Worm (Caenorhabditis elegans) whole organism, L1 larva: Measurements from ENCODE around the gene nhr-281.

Source experiments
- F16B12.6 ChIP-seq: fragments of 150-350 bp; optimal IDR thresholded peaks from 2 replicates; lab custom pipeline; 2014; ENCODE audit warnings: missing biosample characterization, missing genetic modification characterization
- alr-1 ChIP-seq: fragments of 200-800 bp; sonication (Bioruptor generic); optimal IDR thresholded peaks from 2 replicates; lab custom pipeline; 2018; ENCODE audit warnings: borderline replicate concordance, mild to moderate bottlenecking, missing genetic modification characterization, missing compliant biosample characterization
- ama-1 ChIP-seq: fragments of 150-350 bp; optimal IDR thresholded peaks from 2 replicates; lab custom pipeline; 2014
- blmp-1 ChIP-seq: fragments of 150-350 bp; optimal IDR thresholded peaks from 2 replicates; lab custom pipeline; 2014; ENCODE audit warnings: missing biosample characterization, missing genetic modification characterization
- ceh-8 ChIP-seq: fragments of 200-800 bp; sonication (Bioruptor generic); optimal IDR thresholded peaks from 2 replicates; lab custom pipeline; 2018; ENCODE audit warnings: mild to moderate bottlenecking, missing genetic modification characterization, moderate library complexity, missing compliant biosample characterization
- ceh-82 ChIP-seq, 3 experiments: fragments of 150-350 bp in 1 of 3; sonication (generic microtip) in 2 of 3; optimal IDR thresholded peaks; 2 replicates each; lab custom pipeline; 2014 to 2017; ENCODE audit warnings: missing biosample characterization in 3 of 3, missing genetic modification characterization in 3 of 3
- ces-1 ChIP-seq: fragments of 150-350 bp; optimal IDR thresholded peaks from 2 replicates; lab custom pipeline; 2014; ENCODE audit warnings: missing biosample characterization, missing genetic modification reagents, missing genetic modification characterization
- dpl-1 ChIP-seq, 3 experiments: fragments of 150-350 bp in 2 of 3; sonication (generic microtip) in 1 of 3; optimal IDR thresholded peaks; 2 replicates each; lab custom pipeline; 2014 to 2017; ENCODE audit warnings: missing biosample characterization in 3 of 3, missing genetic modification characterization in 3 of 3, missing genetic modification reagents in 3 of 3
- efl-1 ChIP-seq, 4 experiments: fragments of 150-350 bp; optimal IDR thresholded peaks in 3 of 4; peaks in 1 of 4; 1 replicate in 1 of 4; 2 replicates in 3 of 4; lab custom pipeline; 2014; ENCODE audit warnings: missing biosample characterization in 2 of 4, missing genetic modification characterization in 2 of 4, missing genetic modification reagents in 2 of 4
- fkh-10 ChIP-seq: sonication (generic microtip); optimal IDR thresholded peaks from 2 replicates; lab custom pipeline; 2017; ENCODE audit warnings: missing biosample characterization, missing genetic modification reagents, missing genetic modification characterization
- fkh-4 ChIP-seq: sonication (generic microtip); optimal IDR thresholded peaks from 2 replicates; lab custom pipeline; 2016; ENCODE audit warnings: missing compliant biosample characterization, missing genetic modification characterization, borderline replicate concordance
- fkh-8 ChIP-seq: sonication (generic microtip); optimal IDR thresholded peaks from 2 replicates; lab custom pipeline; 2016; ENCODE audit warnings: mild to moderate bottlenecking, missing genetic modification characterization, missing compliant biosample characterization
- grh-1 ChIP-seq: fragments of 200-800 bp; sonication (Bioruptor generic); IDR thresholded peaks from 2 replicates; pipeline ENCODE4 v1.3.6; 2022; ENCODE audit warnings: missing genetic modification reagents, missing genetic modification characterization, missing compliant biosample characterization
- hlh-17 ChIP-seq: fragments of 200-800 bp; sonication (Bioruptor generic); optimal IDR thresholded peaks from 2 replicates; lab custom pipeline; 2018; ENCODE audit warnings: missing genetic modification characterization, mild to moderate bottlenecking, missing compliant biosample characterization, moderate library complexity, borderline replicate concordance
- hlh-4 ChIP-seq: sonication (generic microtip); optimal IDR thresholded peaks from 2 replicates; lab custom pipeline; 2016; ENCODE audit warnings: mild to moderate bottlenecking, missing genetic modification characterization, missing compliant biosample characterization
- hpl-2 ChIP-seq: fragments of 150-350 bp; optimal IDR thresholded peaks from 2 replicates; lab custom pipeline; 2014; ENCODE audit warnings: missing biosample characterization, missing genetic modification reagents, missing genetic modification characterization
- irx-1 ChIP-seq: sonication (generic microtip); optimal IDR thresholded peaks from 2 replicates; lab custom pipeline; 2016; ENCODE audit warnings: missing genetic modification characterization, missing compliant biosample characterization
- lin-13 ChIP-seq: fragments of 150-350 bp; optimal IDR thresholded peaks from 2 replicates; lab custom pipeline; 2014; ENCODE audit warnings: missing biosample characterization, missing genetic modification reagents, missing genetic modification characterization
- lin-14 ChIP-seq: fragments of 200-800 bp; sonication (Bioruptor generic); optimal IDR thresholded peaks from 2 replicates; lab custom pipeline; 2018; ENCODE audit warnings: mild to moderate bottlenecking, missing genetic modification characterization, moderate library complexity, missing compliant biosample characterization
- lin-35 ChIP-seq, 2 experiments: fragments of 150-350 bp; optimal IDR thresholded peaks; 2 replicates each; lab custom pipeline; 2014; ENCODE audit warnings: missing biosample characterization in 2 of 2, missing genetic modification characterization in 2 of 2, missing genetic modification reagents in 2 of 2
- mep-1 ChIP-seq: fragments of 150-350 bp; optimal IDR thresholded peaks from 2 replicates; lab custom pipeline; 2014; ENCODE audit warnings: missing biosample characterization, missing genetic modification characterization
- nhr-20 ChIP-seq: sonication (generic microtip); optimal IDR thresholded peaks from 2 replicates; lab custom pipeline; 2016; ENCODE audit warnings: mild to moderate bottlenecking, missing genetic modification characterization, missing compliant biosample characterization
- nhr-28 ChIP-seq: fragments of 150-350 bp; optimal IDR thresholded peaks from 2 replicates; lab custom pipeline; 2014; ENCODE audit warnings: missing biosample characterization, missing genetic modification characterization
- nhr-47 ChIP-seq: sonication (generic microtip); optimal IDR thresholded peaks from 2 replicates; lab custom pipeline; 2016; ENCODE audit warnings: mild to moderate bottlenecking, missing genetic modification characterization, moderate library complexity, missing compliant biosample characterization
- nhr-84 ChIP-seq: sonication (generic microtip); optimal IDR thresholded peaks from 2 replicates; lab custom pipeline; 2017; ENCODE audit warnings: missing biosample characterization, missing genetic modification characterization
- nhr-85 ChIP-seq: sonication (generic microtip); peaks from one replicate; lab custom pipeline; 2016; ENCODE audit warnings: missing genetic modification characterization, inconsistent platforms, missing compliant biosample characterization
- nhr-90 ChIP-seq: sonication (generic microtip); optimal IDR thresholded peaks from 2 replicates; lab custom pipeline; 2016; ENCODE audit warnings: mild to moderate bottlenecking, missing genetic modification characterization, missing compliant biosample characterization; ENCODE audit not compliant: poor library complexity
- pax-3 ChIP-seq: fragments of 200-800 bp; sonication (Bioruptor generic); optimal IDR thresholded peaks from 2 replicates; lab custom pipeline; 2018; ENCODE audit warnings: mild to moderate bottlenecking, missing genetic modification characterization, moderate library complexity, missing compliant biosample characterization
- rnt-1 ChIP-seq: sonication (generic microtip); optimal IDR thresholded peaks from 2 replicates; lab custom pipeline; 2016; ENCODE audit warnings: mild to moderate bottlenecking, missing genetic modification characterization, moderate library complexity, missing compliant biosample characterization
- skn-1 ChIP-seq: fragments of 150-350 bp; optimal IDR thresholded peaks from 2 replicates; lab custom pipeline; 2014; ENCODE audit warnings: missing biosample characterization, missing genetic modification characterization
- snpc-4 ChIP-seq: fragments of 150-350 bp; optimal IDR thresholded peaks from 2 replicates; lab custom pipeline; 2014; ENCODE audit warnings: missing biosample characterization, missing genetic modification characterization
- snu-23 ChIP-seq: sonication (generic microtip); optimal IDR thresholded peaks from 2 replicates; lab custom pipeline; 2016; ENCODE audit warnings: missing genetic modification characterization, missing compliant biosample characterization
- sptf-1 ChIP-seq: fragments of 150-350 bp; optimal IDR thresholded peaks from 2 replicates; lab custom pipeline; 2014; ENCODE audit warnings: missing biosample characterization, missing genetic modification characterization
- sup-37 ChIP-seq: fragments of 200-800 bp; sonication (Bioruptor generic); optimal IDR thresholded peaks from 2 replicates; lab custom pipeline; 2018; ENCODE audit warnings: mild to moderate bottlenecking, missing genetic modification characterization, missing compliant biosample characterization
- swsn-7 ChIP-seq: sonication (generic microtip); optimal IDR thresholded peaks from 2 replicates; lab custom pipeline; 2016; ENCODE audit warnings: missing genetic modification characterization, missing compliant biosample characterization
- tbx-2 ChIP-seq: sonication (generic microtip); optimal IDR thresholded peaks from 2 replicates; lab custom pipeline; 2016; ENCODE audit warnings: missing genetic modification characterization, missing compliant biosample characterization
- tlp-1 ChIP-seq: fragments of 150-350 bp; optimal IDR thresholded peaks from 2 replicates; lab custom pipeline; 2014; ENCODE audit warnings: missing biosample characterization, missing genetic modification characterization
- unc-130 ChIP-seq: fragments of 150-350 bp; optimal IDR thresholded peaks from 2 replicates; lab custom pipeline; 2017; ENCODE audit warnings: missing biosample characterization, missing genetic modification characterization, inconsistent platforms
- unc-62 ChIP-seq: fragments of 150-350 bp; optimal IDR thresholded peaks from 2 replicates; lab custom pipeline; 2014; ENCODE audit warnings: missing biosample characterization, missing genetic modification reagents, missing genetic modification characterization
- zag-1 ChIP-seq: fragments of 150-350 bp; optimal IDR thresholded peaks from 2 replicates; lab custom pipeline; 2014; ENCODE audit warnings: missing biosample characterization, missing genetic modification characterization
- zip-4 ChIP-seq: fragments of 200-800 bp; sonication (Bioruptor generic); optimal IDR thresholded peaks from 2 replicates; lab custom pipeline; 2018; ENCODE audit warnings: mild to moderate bottlenecking, missing genetic modification characterization, moderate library complexity, missing compliant biosample characterization
- ztf-4 ChIP-seq: fragments of 150-350 bp; optimal IDR thresholded peaks from 2 replicates; lab custom pipeline; 2014; ENCODE audit warnings: missing biosample characterization, missing genetic modification characterization

Gene nhr-281

ce11 chrX:14134244-14134643, 21.0 kb upstream of the nhr-281 start, which contains the start of gene F28H6.8:
Gene F28H6.8 (minus strand): TSS chrX:14134344.
- TF ChIP-seq pax-3 (tag; lab: Kevin White, UChicago) = no peak
- no peak for TF ChIP-seq hlh-17 (GFP tag; lab: Kevin White, UChicago)
- no peak for TF ChIP-seq unc-62 (GFP tag; lab: Kevin White, UChicago)
- no peak for TF ChIP-seq irx-1 (tag; lab: Kevin White, UChicago)
- TF ChIP-seq ceh-82 (tag; optimal IDR thresholded peaks at IDR 0.05; lab: Kevin White, UChicago) = no peak
- no peak for TF ChIP-seq F16B12.6 (tag; lab: Kevin White, UChicago)
- TF ChIP-seq nhr-90 (tag; lab: Kevin White, UChicago) = no peak
- TF ChIP-seq nhr-84 (tag; lab: Kevin White, UChicago) = no peak
- TF ChIP-seq lin-35 (GFP tag; optimal IDR thresholded peaks at IDR 0.05; lab: Kevin White, UChicago) = no peak
- TF ChIP-seq sptf-1 = no peak
- TF ChIP-seq nhr-85 (tag; lab: Kevin White, UChicago) = no peak
- TF ChIP-seq tlp-1 (tag; lab: Kevin White, UChicago) = no peak
- no peak for TF ChIP-seq efl-1 (optimal IDR thresholded peaks at IDR 0.05; lab: Kevin White, UChicago)
- TF ChIP-seq efl-1 (GFP tag; optimal IDR thresholded peaks at IDR 0.05 in 1 of 2; lab: Kevin White, UChicago) = no peak
- TF ChIP-seq zag-1 (tag; lab: Kevin White, UChicago) = no peak
- TF ChIP-seq hlh-4 (tag; lab: Kevin White, UChicago) = no peak
- TF ChIP-seq grh-1 (GFP tag; lab: Robert Waterston, UW) = no peak
- no peak for TF ChIP-seq ceh-8 (GFP tag; lab: Kevin White, UChicago)

ce11 chrX:14132677-14133076, 19.4 kb upstream of the nhr-281 start:
- TF ChIP-seq efl-1 (optimal IDR thresholded peaks at IDR 0.05; lab: Kevin White, UChicago) (no peak), efl-1 (GFP tag; optimal IDR thresholded peaks at IDR 0.05 in 1 of 2; lab: Kevin White, UChicago) (peak in 1 of 2 experiments; percentile 73), nhr-28 (no peak)
- TF ChIP-seq, all 84 proteins: peak for 1

ce11 chrX:14131476-14131875, 18.2 kb upstream of the nhr-281 start:
- TF ChIP-seq unc-130 (tag; lab: Kevin White, UChicago) (no peak), zip-4 (GFP tag; lab: Kevin White, UChicago) (no peak), nhr-28 (no peak), ceh-82 (tag; optimal IDR thresholded peaks at IDR 0.05; lab: Kevin White, UChicago) (no peak), ama-1 (lab: Kevin White, UChicago) (no peak), ces-1 (GFP tag; lab: Kevin White, UChicago) (no peak), nhr-84 (tag; lab: Kevin White, UChicago) (no peak), hpl-2 (GFP tag; lab: Kevin White, UChicago) (no peak), ztf-4 (tag; lab: Kevin White, UChicago) (no peak), fkh-10 (GFP tag; lab: Kevin White, UChicago) (no peak), sup-37 (GFP tag; lab: Kevin White, UChicago) (no peak), snpc-4 (tag; lab: Kevin White, UChicago) (no peak), mep-1 (tag; lab: Kevin White, UChicago) (no peak)
- TF ChIP-seq, all 84 proteins: peak for 0

- peak in 1 of 2 experiments; percentile 22 for TF ChIP-seq lin-35 (GFP tag; optimal IDR thresholded peaks at IDR 0.05; lab: Kevin White, UChicago)
- peak; percentile 20 for TF ChIP-seq fkh-8 (tag; lab: Kevin White, UChicago)
- TF ChIP-seq blmp-1 (tag; lab: Kevin White, UChicago) = peak; percentile 2
- TF ChIP-seq rnt-1 (tag; lab: Kevin White, UChicago) = peak; percentile 45
- TF ChIP-seq alr-1 (tag; lab: Kevin White, UChicago) = no peak
- TF ChIP-seq nhr-47 (tag; lab: Kevin White, UChicago) = peak; percentile 3
- TF ChIP-seq mep-1 (tag; lab: Kevin White, UChicago) = peak; percentile 34
- TF ChIP-seq efl-1 (optimal IDR thresholded peaks at IDR 0.05; lab: Kevin White, UChicago) = peak in 1 of 2 experiments; percentile 36
- TF ChIP-seq efl-1 (GFP tag; optimal IDR thresholded peaks at IDR 0.05 in 1 of 2; lab: Kevin White, UChicago) = no peak
- TF ChIP-seq skn-1 (tag; lab: Kevin White, UChicago) = peak; percentile 8
- peak in 1 of 3 experiments; percentile 25 for TF ChIP-seq ceh-82 (tag; optimal IDR thresholded peaks at IDR 0.05; lab: Kevin White, UChicago)
- TF ChIP-seq nhr-20 (tag; lab: Kevin White, UChicago) = peak; percentile 12
- no peak for TF ChIP-seq zip-4 (GFP tag; lab: Kevin White, UChicago)
- no peak for TF ChIP-seq fkh-4 (tag; lab: Kevin White, UChicago)
- TF ChIP-seq lin-14 = peak; percentile 62
- TF ChIP-seq snu-23 (GFP tag; lab: Kevin White, UChicago) = peak; percentile 49
- TF ChIP-seq tbx-2 (tag; lab: Kevin White, UChicago) = peak; percentile 2
- peak; percentile 4 for TF ChIP-seq lin-13
- no peak for TF ChIP-seq nhr-90 (tag; lab: Kevin White, UChicago)
- no peak for TF ChIP-seq hlh-17 (GFP tag; lab: Kevin White, UChicago)
- peak in 2 of 3 experiments; percentile 10 to 20 for TF ChIP-seq dpl-1 (GFP tag; optimal IDR thresholded peaks at IDR 0.05; lab: Kevin White, UChicago)
- peak; percentile 9 for TF ChIP-seq swsn-7 (tag; lab: Kevin White, UChicago)
These were observed 14.2 kb upstream of the nhr-281 start, which contains the start of gene F28H6.4 for ce11 chrX:14127291-14127922. Gene F28H6.4 (plus strand): TSS chrX:14127872.
